Worm (Caenorhabditis elegans): Measurements from ENCODE around the gene pfd-4.

The pfd-4 gene

DNA sequence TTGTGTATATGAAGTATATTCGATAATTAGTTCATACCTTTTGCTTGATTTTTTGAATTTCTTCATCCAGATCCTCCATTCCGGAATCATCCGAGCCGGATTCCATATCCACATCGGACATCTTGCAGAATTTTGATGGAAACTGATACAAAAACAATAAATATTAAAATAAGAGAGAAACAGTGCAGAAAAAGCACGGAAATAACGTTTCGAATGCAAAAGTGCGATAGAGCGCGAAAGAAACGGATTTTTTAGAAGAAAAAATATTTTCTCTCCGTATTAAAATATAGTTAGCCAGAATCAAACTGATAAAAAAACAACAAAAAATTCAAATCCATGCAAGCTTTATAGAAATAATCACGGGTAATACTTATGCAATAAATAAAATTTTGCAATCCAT is 17.7 kb downstream of the pfd-4 start, which contains the start of gene sart-3 (continued):
- TF ChIP-seq hrde-1 (tag; optimal IDR thresholded peaks at IDR 0.05; ENCODE audit: borderline replicate concordance) (peak; percentile 45), cebp-2 (GFP tag; IDR thresholded peaks at IDR 0.05) (no peak), rcor-1 (GFP tag; IDR thresholded peaks at IDR 0.05) (no peak), lsl-1 (GFP tag; optimal IDR thresholded peaks at IDR 0.05) (no peak)

DNA sequence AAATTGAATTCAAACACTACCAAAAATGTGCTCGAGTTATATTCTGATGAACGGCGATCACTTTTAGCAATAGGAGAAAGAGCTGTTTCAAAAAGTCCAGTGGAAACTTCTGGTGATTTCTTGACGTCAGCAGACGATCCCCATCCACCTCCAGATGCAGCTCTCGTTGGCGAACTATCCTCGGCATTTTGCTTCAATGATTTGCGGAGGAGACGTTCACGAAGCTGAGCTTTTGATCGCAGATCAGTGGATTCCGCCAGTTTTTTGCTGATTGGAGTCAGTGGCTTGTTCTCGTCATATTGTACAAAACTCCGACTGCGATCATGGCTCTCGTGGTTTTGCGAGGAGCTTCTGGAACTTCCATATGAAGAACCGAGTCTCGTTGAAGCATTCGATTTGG is 21.2 kb downstream of the pfd-4 start:
- TF ChIP-seq snpc-3.4 (tag; optimal IDR thresholded peaks at IDR 0.05) (no peak), bed-2 (GFP tag; IDR thresholded peaks at IDR 0.05) (no peak), aptf-2 (GFP tag; conservative IDR thresholded peaks at IDR 0.05) (no peak), cebp-1 (GFP tag; IDR thresholded peaks at IDR 0.05) (no peak), cebp-1 (tag; optimal IDR thresholded peaks at IDR 0.05) (no peak), F10E7.11 (tag; optimal IDR thresholded peaks at IDR 0.05) (no peak)

DNA sequence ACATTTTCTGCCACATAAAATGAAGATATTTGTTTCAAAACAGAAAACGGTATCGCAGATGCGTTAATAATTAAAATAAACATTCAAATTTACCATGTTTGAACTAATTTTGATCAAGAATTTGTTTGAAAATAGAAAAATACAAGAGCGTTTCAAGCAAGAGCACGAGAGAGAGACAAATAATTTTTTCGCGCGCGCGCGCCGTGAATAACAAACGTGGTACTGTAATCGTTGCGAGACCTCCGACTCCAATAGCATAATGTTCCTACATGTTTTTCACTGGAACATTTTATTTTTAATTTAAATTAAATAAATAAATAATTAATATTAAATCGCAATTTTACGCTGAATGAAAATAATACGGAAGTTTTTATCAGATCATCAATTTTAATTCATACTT is 22.0 kb downstream of the pfd-4 start, which contains the start of gene F54E12.2:
TSS of gene F54E12.2 (minus strand) at position 164 of the 400 bp plus-strand sequence.
- TF ChIP-seq tbp1 (GFP tag; optimal IDR thresholded peaks at IDR 0.05): peak; percentile 68
- TF ChIP-seq ceh-91 (GFP tag; IDR thresholded peaks at IDR 0.05): peak; percentile 98
- peak; percentile 90 for TF ChIP-seq Y79H2A.3 (GFP tag; conservative IDR thresholded peaks at IDR 0.05)
- TF ChIP-seq snpc-3.4 (tag; optimal IDR thresholded peaks at IDR 0.05): peak; percentile 94
- TF ChIP-seq egl-18 (GFP tag; IDR thresholded peaks at IDR 0.05): no peak
- peak; percentile 98 for TF ChIP-seq D2030.7 (GFP tag; IDR thresholded peaks at IDR 0.05)
- TF ChIP-seq B0019.2 (GFP tag; conservative IDR thresholded peaks at IDR 0.05): peak; percentile 88
- peak; percentile 30; the same call in 1 of the 2 replicates for TF ChIP-seq ekl-4 (GFP tag; IDR thresholded peaks at IDR 0.05)
- 0 out of 2 replicates have a peak, but pooled peaks have one; percentile 46 for TF ChIP-seq attf-3 (GFP tag; conservative IDR thresholded peaks at IDR 0.05)
- peak; percentile 97 for TF ChIP-seq lsl-1 (GFP tag; optimal IDR thresholded peaks at IDR 0.05)
- no peak for TF ChIP-seq ccch-3 (GFP tag; optimal IDR thresholded peaks at IDR 0.05)
- no peak for TF ChIP-seq B0336.3 (GFP tag; IDR thresholded peaks at IDR 0.05)
- TF ChIP-seq hmg-1.2 (GFP tag; IDR thresholded peaks at IDR 0.05): peak; percentile 66
- TF ChIP-seq tlf-1 (GFP tag; optimal IDR thresholded peaks at IDR 0.05): peak; percentile 90
- no peak for TF ChIP-seq hmg-20 (GFP tag; IDR thresholded peaks at IDR 0.05)
- TF ChIP-seq dpl-1 (GFP tag; optimal IDR thresholded peaks at IDR 0.05): peak; percentile 94
- peak; percentile 90 for TF ChIP-seq unc-130 (GFP tag; optimal IDR thresholded peaks at IDR 0.05)
- TF ChIP-seq nhr-27 (tag; optimal IDR thresholded peaks at IDR 0.05): no peak
- no peak for TF ChIP-seq B0035.1 (tag; optimal IDR thresholded peaks at IDR 0.05)
- no peak for TF ChIP-seq nhr-120 (GFP tag; IDR thresholded peaks at IDR 0.05)
- TF ChIP-seq lin-35 (GFP tag; optimal IDR thresholded peaks at IDR 0.05): peak in 1 of 3 experiments; percentile 75
- TF ChIP-seq nhr-80 (tag; optimal IDR thresholded peaks at IDR 0.05): no peak
- TF ChIP-seq ztf-25 (GFP tag; IDR thresholded peaks at IDR 0.05): peak; percentile 83; the same call in 1 of the 2 replicates
- no peak for TF ChIP-seq snpc-4 (GFP tag; optimal IDR thresholded peaks at IDR 0.05)
- peak in 2 of 4 experiments; percentile 18 to 31 for TF ChIP-seq snpc-4 (tag; optimal IDR thresholded peaks at IDR 0.05)
- peak; percentile 95 for TF ChIP-seq Y95B8A.8 (GFP tag; IDR thresholded peaks at IDR 0.05)
- no peak for TF ChIP-seq repo-1 (tag; optimal IDR thresholded peaks at IDR 0.05)
- peak; percentile 45; the same call in 1 of the 2 replicates for TF ChIP-seq Y53F4B.3 (GFP tag; IDR thresholded peaks at IDR 0.05)
- no peak for TF ChIP-seq zfh-2 (GFP tag; conservative IDR thresholded peaks at IDR 0.05)
- TF ChIP-seq Y53G8AR.9 (GFP tag; conservative IDR thresholded peaks at IDR 0.05): peak; percentile 86
- no peak for TF ChIP-seq ztf-18 (tag; optimal IDR thresholded peaks at IDR 0.05)
- no peak for TF ChIP-seq let-607 (tag; optimal IDR thresholded peaks at IDR 0.05)
- TF ChIP-seq F57A8.1 (GFP tag; optimal IDR thresholded peaks at IDR 0.05): no peak
- TF ChIP-seq C17E4.6 (GFP tag; IDR thresholded peaks at IDR 0.05): peak; percentile 65; the same call in 1 of the 2 replicates
- peak; percentile 68 for TF ChIP-seq attf-6 (GFP tag; IDR thresholded peaks at IDR 0.05)
- TF ChIP-seq ceh-100 (GFP tag; IDR thresholded peaks at IDR 0.05): peak; percentile 45; the same call in 1 of the 2 replicates
- peak; percentile 82 for TF ChIP-seq lin-54 (GFP tag; optimal IDR thresholded peaks at IDR 0.05)
